Fruit fly (Drosophila melanogaster) whole organism, embryonic: ENCODE data around the gene Ac3.
A peak's percentile ranks its signal among the peaks of the same experiment; 100 is the strongest.

Source experiments
- Adf1 ChIP-seq: fragments of 200-800 bp; sonication (Bioruptor generic); IDR thresholded peaks from 2 replicates; pipeline ENCODE4 v1.3.6; 2022; ENCODE audit warnings: missing biosample characterization, missing genetic modification characterization
- Asciz ChIP-seq: fragments of 200-800 bp; sonication (Bioruptor generic); optimal IDR thresholded peaks from 2 replicates; lab custom pipeline; 2017; ENCODE audit warnings: missing biosample characterization, mild to moderate bottlenecking, missing genetic modification characterization, missing genetic modification reagents
- Atf3 ChIP-seq: fragments of 200-800 bp; sonication (Bioruptor generic); optimal IDR thresholded peaks from 3 replicates; lab custom pipeline; 2016; ENCODE audit warnings: missing biosample characterization, missing genetic modification characterization
- Blimp-1 ChIP-seq: fragments of 200-800 bp; sonication (Bioruptor generic); optimal IDR thresholded peaks from 3 replicates; lab custom pipeline; 2018; ENCODE audit warnings: missing biosample characterization, missing genetic modification characterization, mild to moderate bottlenecking, moderate library complexity, missing genetic modification reagents
- CG12236 ChIP-seq: fragments of 200-800 bp; sonication (Bioruptor generic); optimal IDR thresholded peaks from 2 replicates; lab custom pipeline; 2016; ENCODE audit warnings: missing biosample characterization, missing genetic modification characterization
- CG12769 ChIP-seq: fragments of 200-800 bp; sonication (Bioruptor generic); optimal IDR thresholded peaks from 2 replicates; lab custom pipeline; 2019; ENCODE audit warnings: missing biosample characterization, mild to moderate bottlenecking, missing genetic modification characterization, moderate library complexity
- CG12942 ChIP-seq: fragments of 200-800 bp; sonication (Bioruptor generic); optimal IDR thresholded peaks from 3 replicates; lab custom pipeline; 2016; ENCODE audit warnings: missing biosample characterization, missing genetic modification characterization
- CG13287 ChIP-seq: fragments of 200-800 bp; sonication (Bioruptor generic); IDR thresholded peaks from 2 replicates; pipeline ENCODE4 v1.3.6; 2022; ENCODE audit warnings: missing biosample characterization, missing genetic modification characterization; ENCODE audit not compliant: partially characterized antibody
- CG14860 ChIP-seq: fragments of 200-800 bp; sonication (Bioruptor generic); IDR thresholded peaks from 3 replicates; pipeline ENCODE4 v1.3.6; 2022; ENCODE audit warnings: missing biosample characterization, missing genetic modification characterization; ENCODE audit not compliant: partially characterized antibody
- CG42726 ChIP-seq: fragments of 200-800 bp; sonication (Bioruptor generic); IDR thresholded peaks from 2 replicates; pipeline ENCODE4 v1.3.6; 2022; ENCODE audit warnings: missing biosample characterization, missing genetic modification characterization; ENCODE audit not compliant: partially characterized antibody
- CG4404 ChIP-seq: fragments of 200-800 bp; sonication (Bioruptor generic); IDR thresholded peaks from 2 replicates; pipeline ENCODE4 v1.3.6; 2022; ENCODE audit warnings: missing biosample characterization, missing genetic modification characterization
- CG6791 ChIP-seq: fragments of 200-800 bp; sonication (Bioruptor generic); IDR thresholded peaks from 3 replicates; pipeline ENCODE4 v1.3.6; 2022; ENCODE audit warnings: missing biosample characterization, missing genetic modification characterization; ENCODE audit not compliant: partially characterized antibody
- CG8765 ChIP-seq: fragments of 200-800 bp; sonication (Bioruptor generic); IDR thresholded peaks from 2 replicates; pipeline ENCODE4 v1.3.6; 2022; ENCODE audit warnings: missing biosample characterization, missing genetic modification characterization
- CG9609 ChIP-seq: fragments of 200-800 bp; sonication (Bioruptor generic); optimal IDR thresholded peaks from 3 replicates; lab custom pipeline; 2016; ENCODE audit warnings: missing biosample characterization, missing genetic modification characterization
- CHES-1-like ChIP-seq: fragments of 200-800 bp; sonication (Bioruptor generic); optimal IDR thresholded peaks from 2 replicates; lab custom pipeline; 2016; ENCODE audit warnings: missing biosample characterization, missing genetic modification characterization
- Doc2 ChIP-seq: fragments of 200-800 bp; sonication (Bioruptor generic); IDR thresholded peaks from 2 replicates; pipeline ENCODE4 v1.3.6; 2022; ENCODE audit warnings: missing biosample characterization, missing genetic modification characterization
- E2f2 ChIP-seq: fragments of 200-800 bp; sonication (Bioruptor generic); IDR thresholded peaks from 2 replicates; pipeline ENCODE4 v1.3.6; 2022; ENCODE audit warnings: missing biosample characterization, missing genetic modification characterization
- Eip74EF ChIP-seq, 2 experiments: fragments of 200-800 bp in 1 of 2; fragments of >200 bp in 1 of 2; sonication (Bioruptor generic) in 1 of 2; optimal IDR thresholded peaks; 2 replicates each; lab custom pipeline; 2017 to 2019; ENCODE audit warnings: missing biosample characterization in 2 of 2, missing genetic modification characterization in 2 of 2, mild to moderate bottlenecking in 1 of 2, moderate library complexity in 1 of 2
- HLH3B ChIP-seq: fragments of 200-800 bp; sonication (Bioruptor generic); IDR thresholded peaks from 2 replicates; pipeline ENCODE4 v1.3.6; 2022; ENCODE audit warnings: missing biosample characterization, missing genetic modification characterization
- Hr78 ChIP-seq, 2 experiments: fragments of 200-800 bp in 1 of 2; fragments of >200 bp in 1 of 2; sonication (Bioruptor generic) in 1 of 2; optimal IDR thresholded peaks; 2 replicates each; lab custom pipeline; 2017 to 2019; ENCODE audit warnings: missing biosample characterization in 2 of 2, missing genetic modification characterization in 2 of 2, mild to moderate bottlenecking in 1 of 2, moderate library complexity in 1 of 2
- Hsf ChIP-seq: fragments of 200-800 bp; sonication (Bioruptor generic); optimal IDR thresholded peaks from 3 replicates; lab custom pipeline; 2016; ENCODE audit warnings: missing biosample characterization, missing genetic modification characterization
- Med ChIP-seq: fragments of 200-800 bp; sonication (Bioruptor generic); peaks from one replicate; lab custom pipeline; 2016; ENCODE audit warnings: missing biosample characterization, missing genetic modification characterization, mild to moderate bottlenecking, inconsistent platforms, moderate library complexity
- Optix ChIP-seq: fragments of 200-800 bp; sonication (Bioruptor generic); IDR thresholded peaks from 3 replicates; pipeline ENCODE4 v1.3.6; 2022; ENCODE audit warnings: missing biosample characterization, missing genetic modification characterization
- Ptx1 ChIP-seq: fragments of 200-800 bp; sonication (Bioruptor generic); IDR thresholded peaks from 2 replicates; pipeline ENCODE4 v1.3.6; 2022; ENCODE audit warnings: missing biosample characterization, missing genetic modification characterization
- ac ChIP-seq: fragments of 200-800 bp; sonication (Bioruptor generic); optimal IDR thresholded peaks from 3 replicates; lab custom pipeline; 2017; ENCODE audit warnings: missing biosample characterization, mild to moderate bottlenecking, missing genetic modification characterization
- al ChIP-seq: fragments of 200-800 bp; sonication (Bioruptor generic); IDR thresholded peaks from 2 replicates; pipeline ENCODE4 v1.3.6; 2022; ENCODE audit warnings: missing biosample characterization, missing genetic modification characterization
- ap ChIP-seq: fragments of 200-800 bp; sonication (Bioruptor generic); IDR thresholded peaks from 2 replicates; pipeline ENCODE4 v1.3.6; 2022; ENCODE audit warnings: missing biosample characterization, missing genetic modification characterization
- ato ChIP-seq: fragments of 200-800 bp; sonication (Bioruptor generic); IDR thresholded peaks from 2 replicates; pipeline ENCODE4 v1.3.6; 2022; ENCODE audit warnings: missing biosample characterization, missing genetic modification characterization; ENCODE audit not compliant: partially characterized antibody
- chinmo ChIP-seq: fragments of 200-800 bp; sonication (Bioruptor generic); IDR thresholded peaks from 4 replicates; pipeline ENCODE4 v1.3.6; 2022; ENCODE audit warnings: missing biosample characterization, missing genetic modification characterization; ENCODE audit not compliant: partially characterized antibody
- chn ChIP-seq: fragments of 200-800 bp; sonication (Bioruptor generic); optimal IDR thresholded peaks from 2 replicates; lab custom pipeline; 2016; ENCODE audit warnings: missing biosample characterization, missing genetic modification characterization
- ci ChIP-seq: fragments of 200-800 bp; sonication (Bioruptor generic); IDR thresholded peaks from 3 replicates; pipeline ENCODE4 v1.3.6; 2022; ENCODE audit warnings: missing biosample characterization, missing genetic modification characterization
- crp ChIP-seq, 2 experiments: fragments of 200-800 bp; sonication (Bioruptor generic); optimal IDR thresholded peaks; 2 replicates in 1 of 2; 3 replicates in 1 of 2; lab custom pipeline; 2017; ENCODE audit warnings: missing biosample characterization in 2 of 2, missing genetic modification characterization in 2 of 2, mild to moderate bottlenecking in 1 of 2, moderate library complexity in 1 of 2
- dan ChIP-seq: fragments of 200-800 bp; sonication (Bioruptor generic); IDR thresholded peaks from 2 replicates; pipeline ENCODE4 v1.3.6; 2022; ENCODE audit warnings: missing biosample characterization, missing genetic modification characterization
- danr ChIP-seq: fragments of 200-800 bp; sonication (Bioruptor generic); IDR thresholded peaks from 2 replicates; pipeline ENCODE4 v1.3.6; 2022; ENCODE audit warnings: missing biosample characterization, missing genetic modification characterization
- dati ChIP-seq: fragments of 200-800 bp; sonication (Bioruptor generic); IDR thresholded peaks from 2 replicates; pipeline ENCODE4 v1.3.6; 2022; ENCODE audit warnings: missing biosample characterization, missing genetic modification characterization
- dpn ChIP-seq, 2 experiments: fragments of 200-800 bp; sonication (Bioruptor generic); optimal IDR thresholded peaks; 3 replicates each; lab custom pipeline; 2016; ENCODE audit warnings: missing biosample characterization in 2 of 2, missing genetic modification characterization in 2 of 2
- esg ChIP-seq: fragments of 200-800 bp; sonication (Bioruptor generic); conservative IDR thresholded peaks from 2 replicates; pipeline ENCODE4 v1.3.6; 2022; ENCODE audit warnings: missing biosample characterization, missing genetic modification characterization
- fd64A ChIP-seq: fragments of 200-800 bp; sonication (Bioruptor generic); optimal IDR thresholded peaks from 3 replicates; lab custom pipeline; 2018; ENCODE audit warnings: missing biosample characterization, mild to moderate bottlenecking, missing genetic modification characterization
- ham ChIP-seq: fragments of 200-800 bp; sonication (Bioruptor generic); IDR thresholded peaks from 2 replicates; pipeline ENCODE4 v1.3.6; 2022; ENCODE audit warnings: missing biosample characterization, missing genetic modification characterization
- hb ChIP-seq: fragments of 200-800 bp; sonication (Bioruptor generic); IDR thresholded peaks from 3 replicates; pipeline ENCODE4 v1.3.6; 2022; ENCODE audit warnings: missing biosample characterization, missing genetic modification characterization; ENCODE audit not compliant: partially characterized antibody
- hbn ChIP-seq: fragments of 200-800 bp; sonication (Bioruptor generic); IDR thresholded peaks from 2 replicates; pipeline ENCODE4 v1.3.6; 2022; ENCODE audit warnings: missing biosample characterization, missing genetic modification characterization; ENCODE audit not compliant: partially characterized antibody
- kay ChIP-seq: fragments of 200-800 bp; sonication (Bioruptor generic); optimal IDR thresholded peaks from 2 replicates; lab custom pipeline; 2016; ENCODE audit warnings: missing biosample characterization, missing genetic modification characterization
- mirr ChIP-seq: fragments of 200-800 bp; sonication (Bioruptor generic); optimal IDR thresholded peaks from 3 replicates; lab custom pipeline; 2018; ENCODE audit warnings: missing biosample characterization, mild to moderate bottlenecking, missing genetic modification characterization
- pan ChIP-seq, 4 experiments: fragments of >200 bp in 3 of 4; fragments of 200-800 bp in 1 of 4; sonication (Bioruptor generic) in 1 of 4; optimal IDR thresholded peaks in 3 of 4; IDR thresholded peaks in 1 of 4; 2 replicates each; pipeline versions ENCODE4 v1.3.6 to Lab custom; 2017 to 2022; ENCODE audit warnings: missing biosample characterization in 2 of 4, missing genetic modification characterization in 2 of 4, mixed read lengths in 1 of 4
- schlank ChIP-seq: fragments of 200-800 bp; sonication (Bioruptor generic); optimal IDR thresholded peaks from 2 replicates; lab custom pipeline; 2018; ENCODE audit warnings: missing biosample characterization, mild to moderate bottlenecking, missing genetic modification characterization
- sob ChIP-seq: fragments of 200-800 bp; sonication (Bioruptor generic); IDR thresholded peaks from 2 replicates; pipeline ENCODE4 v1.3.6; 2022; ENCODE audit warnings: missing biosample characterization, missing genetic modification characterization
- usp ChIP-seq: fragments of >200 bp; optimal IDR thresholded peaks from 2 replicates; lab custom pipeline; 2017; ENCODE audit warnings: missing biosample characterization, missing genetic modification characterization
- yki ChIP-seq: fragments of >200 bp; optimal IDR thresholded peaks from 3 replicates; lab custom pipeline; 2018
- z ChIP-seq: fragments of 200-800 bp; sonication (Bioruptor generic); IDR thresholded peaks from 3 replicates; pipeline ENCODE4 v1.3.6; 2022; ENCODE audit warnings: missing biosample characterization, missing genetic modification characterization

Gene Ac3

dm6 chr2L:21629149-21629813 is 3.1 kb upstream of the Ac3 start (continued):
- TF ChIP-seq dpn (GFP tag; optimal IDR thresholded peaks at IDR 0.05; lab: Kevin White, UChicago) (no peak), CG12769 (tag; lab: Kevin White, UChicago) (peak; percentile 39), HLH3B (no peak), crp (GFP tag; optimal IDR thresholded peaks at IDR 0.05; lab: Kevin White, UChicago) (no peak), CG6791 (GFP tag; lab: Robert Waterston, UW) (peak; percentile 49; the same call in 1 of the 3 replicates), CG14860 (GFP tag; lab: Robert Waterston, UW) (no peak), ci (GFP tag; lab: Robert Waterston, UW) (peak; percentile 50; the same call in 1 of the 3 replicates), ap (no peak), CG8765 (GFP tag; lab: Robert Waterston, UW) (0 out of 2 replicates have a peak, but pooled peaks have one; percentile 35), chn (no peak), mirr (GFP tag; lab: Kevin White, UChicago) (peak; percentile 64), CG12236 (GFP tag; lab: Kevin White, UChicago) (no peak), Med (GFP tag; lab: Kevin White, UChicago) (peak; percentile 84), ham (GFP tag; lab: Robert Waterston, UW) (no peak), Optix (GFP tag; lab: Robert Waterston, UW) (no peak), dati (GFP tag; lab: Robert Waterston, UW) (no peak), CHES-1-like (peak; percentile 91), Hsf (GFP tag; lab: Kevin White, UChicago) (no peak), Doc2 (GFP tag; lab: Robert Waterston, UW) (no peak), pan (optimal IDR thresholded peaks at IDR 0.05; lab: Kevin White, UChicago) (no peak), pan (GFP tag; optimal IDR thresholded peaks at IDR 0.05 in 1 of 2, IDR thresholded peaks at IDR 0.05 in 1 of 2) (peak in 1 of 2 experiments; percentile 63), CG13287 (GFP tag; lab: Robert Waterston, UW) (no peak; the same call in 1 of the 2 replicates), dan (GFP tag; lab: Robert Waterston, UW) (no peak), fd64A (GFP tag; lab: Kevin White, UChicago) (peak; percentile 6), CG4404 (GFP tag; lab: Robert Waterston, UW) (no peak), Asciz (no peak), al (GFP tag; lab: Robert Waterston, UW) (no peak), CG9609 (GFP tag; lab: Kevin White, UChicago) (no peak), schlank (no peak), ac (GFP tag; lab: Kevin White, UChicago) (no peak), sob (peak; percentile 47; the same call in 1 of the 2 replicates), hbn (GFP tag; lab: Robert Waterston, UW) (no peak), Eip74EF (GFP tag; optimal IDR thresholded peaks at IDR 0.05; lab: Kevin White, UChicago) (no peak), Blimp-1 (GFP tag; lab: Kevin White, UChicago) (no peak), Adf1 (peak; percentile 72), usp (GFP tag; lab: Kevin White, UChicago) (no peak), CG42726 (GFP tag; lab: Robert Waterston, UW) (peak; percentile 34; the same call in 1 of the 2 replicates), Ptx1 (GFP tag; lab: Robert Waterston, UW) (no peak), ato (no peak), esg (GFP tag; lab: Robert Waterston, UW) (no peak), chinmo (GFP tag; lab: Robert Waterston, UW) (peak; percentile 97), yki (lab: Kevin White, UChicago) (no peak), hb (no peak), CG12942 (GFP tag; lab: Kevin White, UChicago) (no peak), Atf3 (GFP tag; lab: Kevin White, UChicago) (no peak), z (GFP tag; lab: Robert Waterston, UW) (0 out of 3 replicates have a peak, but pooled peaks have one; percentile 53), E2f2 (peak; percentile 60), danr (GFP tag; lab: Robert Waterston, UW) (no peak), kay (GFP tag; lab: Kevin White, UChicago) (no peak), Hr78 (GFP tag; optimal IDR thresholded peaks at IDR 0.05; lab: Kevin White, UChicago) (no peak)
